Fruit fly (Drosophila melanogaster) whole organism, embryonic: ENCODE data around the gene Bet1.

ENCODE experiments used
- Ada2b ChIP-seq: fragments of 200-800 bp; sonication (Bioruptor generic); IDR thresholded peaks from 2 replicates; pipeline ENCODE4 v1.3.6; 2022; ENCODE audit warnings: missing biosample characterization, missing genetic modification characterization
- CG11456 ChIP-seq: fragments of 200-800 bp; sonication (Bioruptor generic); IDR thresholded peaks from 3 replicates; pipeline ENCODE4 v1.3.6; 2022; ENCODE audit warnings: missing biosample characterization, missing genetic modification characterization
- CG12104 ChIP-seq: fragments of 200-800 bp; sonication (Bioruptor generic); optimal IDR thresholded peaks from 3 replicates; lab custom pipeline; 2016; ENCODE audit warnings: missing biosample characterization, missing genetic modification characterization
- CG12299 ChIP-seq: fragments of 200-800 bp; sonication (Bioruptor generic); optimal IDR thresholded peaks from 2 replicates; lab custom pipeline; 2018; ENCODE audit warnings: missing biosample characterization, mild to moderate bottlenecking, missing genetic modification characterization
- CG13424 ChIP-seq: fragments of 200-800 bp; sonication (Bioruptor generic); optimal IDR thresholded peaks from 2 replicates; lab custom pipeline; 2019; ENCODE audit warnings: missing biosample characterization, mild to moderate bottlenecking, missing genetic modification characterization, moderate library complexity
- CG13894 ChIP-seq: fragments of 200-800 bp; sonication (Bioruptor generic); optimal IDR thresholded peaks from 3 replicates; lab custom pipeline; 2018; ENCODE audit warnings: missing biosample characterization, mild to moderate bottlenecking, missing genetic modification characterization, moderate library complexity
- CG14965 ChIP-seq: fragments of 200-800 bp; sonication (Bioruptor generic); optimal IDR thresholded peaks from 2 replicates; lab custom pipeline; 2016; ENCODE audit warnings: missing biosample characterization, missing genetic modification characterization, borderline replicate concordance
- CG15601 ChIP-seq: fragments of 200-800 bp; sonication (Bioruptor generic); optimal IDR thresholded peaks from 3 replicates; lab custom pipeline; 2019; ENCODE audit warnings: missing biosample characterization, mild to moderate bottlenecking, missing genetic modification characterization, moderate library complexity
- CG1647 ChIP-seq: fragments of 200-800 bp; sonication (Bioruptor generic); optimal IDR thresholded peaks from 3 replicates; lab custom pipeline; 2016; ENCODE audit warnings: missing biosample characterization, missing genetic modification characterization
- CG16815 ChIP-seq: fragments of 200-800 bp; sonication (Bioruptor generic); optimal IDR thresholded peaks from 3 replicates; lab custom pipeline; 2017; ENCODE audit warnings: missing biosample characterization, mild to moderate bottlenecking, missing genetic modification characterization
- CG2202 ChIP-seq: fragments of 200-800 bp; sonication (Bioruptor generic); optimal IDR thresholded peaks from 2 replicates; lab custom pipeline; 2018; ENCODE audit warnings: missing biosample characterization, mild to moderate bottlenecking, missing genetic modification characterization
- CG3847 ChIP-seq: fragments of 200-800 bp; sonication (Bioruptor generic); IDR thresholded peaks from 2 replicates; pipeline ENCODE4 v1.3.6; 2022; ENCODE audit warnings: missing biosample characterization, missing genetic modification characterization
- CG42726 ChIP-seq: fragments of 200-800 bp; sonication (Bioruptor generic); IDR thresholded peaks from 2 replicates; pipeline ENCODE4 v1.3.6; 2022; ENCODE audit warnings: missing biosample characterization, missing genetic modification characterization; ENCODE audit not compliant: partially characterized antibody
- CG4328 ChIP-seq: fragments of 200-800 bp; sonication (Bioruptor generic); optimal IDR thresholded peaks from 3 replicates; lab custom pipeline; 2017; ENCODE audit warnings: missing biosample characterization, missing genetic modification reagents, missing genetic modification characterization
- CG4404 ChIP-seq: fragments of 200-800 bp; sonication (Bioruptor generic); IDR thresholded peaks from 2 replicates; pipeline ENCODE4 v1.3.6; 2022; ENCODE audit warnings: missing biosample characterization, missing genetic modification characterization
- CG4707 ChIP-seq: fragments of 200-800 bp; sonication (Bioruptor generic); optimal IDR thresholded peaks from 2 replicates; lab custom pipeline; 2018; ENCODE audit warnings: missing biosample characterization, mild to moderate bottlenecking, missing genetic modification characterization, moderate library complexity
- CG5245 ChIP-seq: fragments of 200-800 bp; sonication (Bioruptor generic); optimal IDR thresholded peaks from 3 replicates; lab custom pipeline; 2016; ENCODE audit warnings: missing biosample characterization, missing genetic modification characterization
- CG7556 ChIP-seq: fragments of 200-800 bp; sonication (Bioruptor generic); optimal IDR thresholded peaks from 2 replicates; lab custom pipeline; 2017; ENCODE audit warnings: missing biosample characterization, mild to moderate bottlenecking, missing genetic modification characterization
- CG7786 ChIP-seq: fragments of 200-800 bp; sonication (Bioruptor generic); optimal IDR thresholded peaks from 2 replicates; lab custom pipeline; 2016; ENCODE audit warnings: missing biosample characterization, missing genetic modification characterization
- CG8359 ChIP-seq: fragments of 200-800 bp; sonication (Bioruptor generic); optimal IDR thresholded peaks from 2 replicates; lab custom pipeline; 2017; ENCODE audit warnings: missing biosample characterization, mild to moderate bottlenecking, missing genetic modification characterization, borderline replicate concordance
- CG9609 ChIP-seq: fragments of 200-800 bp; sonication (Bioruptor generic); optimal IDR thresholded peaks from 3 replicates; lab custom pipeline; 2016; ENCODE audit warnings: missing biosample characterization, missing genetic modification characterization
- CTCF ChIP-seq: fragments of 200-800 bp; sonication (Bioruptor generic); optimal IDR thresholded peaks from 2 replicates; lab custom pipeline; 2017; ENCODE audit warnings: missing biosample characterization, mild to moderate bottlenecking, missing genetic modification characterization, moderate library complexity
- Drgx ChIP-seq: fragments of 200-800 bp; sonication (Bioruptor generic); IDR thresholded peaks from 2 replicates; pipeline ENCODE4 v1.3.6; 2022; ENCODE audit warnings: missing biosample characterization, missing genetic modification characterization
- Elba2 ChIP-seq: fragments of 200-800 bp; sonication (Bioruptor generic); optimal IDR thresholded peaks from 3 replicates; lab custom pipeline; 2016; ENCODE audit warnings: missing biosample characterization, missing genetic modification characterization
- Fer3 ChIP-seq: fragments of 200-800 bp; sonication (Bioruptor generic); optimal IDR thresholded peaks from 2 replicates; lab custom pipeline; 2018; ENCODE audit warnings: missing biosample characterization, mild to moderate bottlenecking, missing genetic modification characterization, moderate library complexity
- GATAe ChIP-seq: fragments of 200-800 bp; sonication (Bioruptor generic); conservative IDR thresholded peaks from 2 replicates; pipeline ENCODE4 v1.3.6; 2022; ENCODE audit warnings: missing biosample characterization, missing genetic modification characterization
- H15 ChIP-seq: fragments of 200-800 bp; sonication (Bioruptor generic); IDR thresholded peaks from 3 replicates; pipeline ENCODE4 v1.3.6; 2022; ENCODE audit warnings: missing biosample characterization, missing genetic modification characterization
- Kr ChIP-seq: fragments of 200-800 bp; sonication (Bioruptor generic); optimal IDR thresholded peaks from 2 replicates; lab custom pipeline; 2017; ENCODE audit warnings: missing biosample characterization, mild to moderate bottlenecking, missing genetic modification characterization
- Lim3 ChIP-seq: fragments of 200-800 bp; sonication (Bioruptor generic); IDR thresholded peaks from 2 replicates; pipeline ENCODE4 v1.3.6; 2022; ENCODE audit warnings: missing biosample characterization, missing genetic modification characterization
- Vsx1 ChIP-seq: fragments of 200-800 bp; sonication (Bioruptor generic); optimal IDR thresholded peaks from 2 replicates; lab custom pipeline; 2017; ENCODE audit warnings: missing biosample characterization, mild to moderate bottlenecking, missing genetic modification characterization, missing genetic modification reagents
- al ChIP-seq: fragments of 200-800 bp; sonication (Bioruptor generic); IDR thresholded peaks from 2 replicates; pipeline ENCODE4 v1.3.6; 2022; ENCODE audit warnings: missing biosample characterization, missing genetic modification characterization
- cato ChIP-seq: fragments of 200-800 bp; sonication (Bioruptor generic); optimal IDR thresholded peaks from 2 replicates; lab custom pipeline; 2016; ENCODE audit warnings: missing biosample characterization, missing genetic modification characterization, borderline replicate concordance
- chinmo ChIP-seq: fragments of 200-800 bp; sonication (Bioruptor generic); IDR thresholded peaks from 4 replicates; pipeline ENCODE4 v1.3.6; 2022; ENCODE audit warnings: missing biosample characterization, missing genetic modification characterization; ENCODE audit not compliant: partially characterized antibody
- crp ChIP-seq, 2 experiments: fragments of 200-800 bp; sonication (Bioruptor generic); optimal IDR thresholded peaks; 2 replicates in 1 of 2; 3 replicates in 1 of 2; lab custom pipeline; 2017; ENCODE audit warnings: missing biosample characterization in 2 of 2, missing genetic modification characterization in 2 of 2, mild to moderate bottlenecking in 1 of 2, moderate library complexity in 1 of 2
- disco-r ChIP-seq: fragments of 200-800 bp; sonication (Bioruptor generic); optimal IDR thresholded peaks from 2 replicates; lab custom pipeline; 2016; ENCODE audit warnings: missing biosample characterization, missing genetic modification characterization
- gro ChIP-seq: fragments of 200-800 bp; sonication (Bioruptor generic); optimal IDR thresholded peaks from 2 replicates; lab custom pipeline; 2016; ENCODE audit warnings: missing biosample characterization, missing genetic modification characterization
- gsb-n ChIP-seq: fragments of 200-800 bp; sonication (Bioruptor generic); optimal IDR thresholded peaks from 3 replicates; lab custom pipeline; 2018; ENCODE audit warnings: missing biosample characterization, mild to moderate bottlenecking, missing genetic modification characterization
- insv ChIP-seq, 2 experiments: fragments of 200-800 bp; sonication (Bioruptor generic); optimal IDR thresholded peaks; 3 replicates each; lab custom pipeline; 2016 to 2018; ENCODE audit warnings: missing biosample characterization in 2 of 2, missing genetic modification characterization in 2 of 2
- nom ChIP-seq: fragments of 200-800 bp; sonication (Bioruptor generic); optimal IDR thresholded peaks from 2 replicates; lab custom pipeline; 2017; ENCODE audit warnings: missing biosample characterization, missing genetic modification characterization, mild to moderate bottlenecking, moderate library complexity, missing genetic modification reagents
- odd ChIP-seq: fragments of 200-800 bp; sonication (Bioruptor generic); optimal IDR thresholded peaks from 2 replicates; lab custom pipeline; 2017; ENCODE audit warnings: missing biosample characterization, mild to moderate bottlenecking, missing genetic modification characterization
- pan ChIP-seq, 4 experiments: fragments of >200 bp in 3 of 4; fragments of 200-800 bp in 1 of 4; sonication (Bioruptor generic) in 1 of 4; optimal IDR thresholded peaks in 3 of 4; IDR thresholded peaks in 1 of 4; 2 replicates each; pipeline versions ENCODE4 v1.3.6 to Lab custom; 2017 to 2022; ENCODE audit warnings: missing biosample characterization in 2 of 4, missing genetic modification characterization in 2 of 4, mixed read lengths in 1 of 4
- pb ChIP-seq: fragments of 200-800 bp; sonication (Bioruptor generic); optimal IDR thresholded peaks from 3 replicates; lab custom pipeline; 2016; ENCODE audit warnings: missing biosample characterization, missing genetic modification characterization
- phol ChIP-seq: fragments of 200-800 bp; sonication (Bioruptor generic); optimal IDR thresholded peaks from 3 replicates; lab custom pipeline; 2018; ENCODE audit warnings: missing biosample characterization, mild to moderate bottlenecking, missing genetic modification characterization, moderate library complexity
- pnt ChIP-seq: fragments of 200-800 bp; sonication (Bioruptor generic); optimal IDR thresholded peaks from 3 replicates; lab custom pipeline; 2016; ENCODE audit warnings: missing biosample characterization, missing genetic modification characterization
- sens-2 ChIP-seq: fragments of 200-800 bp; sonication (Bioruptor generic); IDR thresholded peaks from 2 replicates; pipeline ENCODE4 v1.3.6; 2022; ENCODE audit warnings: missing biosample characterization, missing genetic modification characterization
- shn ChIP-seq: fragments of 200-800 bp; sonication (Bioruptor generic); optimal IDR thresholded peaks from 3 replicates; lab custom pipeline; 2016; ENCODE audit warnings: missing biosample characterization, missing genetic modification characterization
- tup ChIP-seq: fragments of 200-800 bp; sonication (Bioruptor generic); optimal IDR thresholded peaks from 2 replicates; lab custom pipeline; 2016; ENCODE audit warnings: missing biosample characterization, mild to moderate bottlenecking, missing genetic modification characterization, moderate library complexity
- wdn ChIP-seq: fragments of 200-800 bp; sonication (Bioruptor generic); IDR thresholded peaks from 2 replicates; pipeline ENCODE4 v1.3.6; 2022; ENCODE audit warnings: missing biosample characterization, missing genetic modification characterization
- yki ChIP-seq: fragments of >200 bp; optimal IDR thresholded peaks from 3 replicates; lab custom pipeline; 2018

Gene Bet1

dm6 chr3L:19254715-19255428, 6.3 kb upstream of the Bet1 start, which contains the start of the genes mRpL21 and rept (continued):
- TF ChIP-seq sens-2 (GFP tag; lab: Robert Waterston, UW) (peak; percentile 21; the same call in 1 of the 2 replicates), CG15601 (peak; percentile 27), Kr (GFP tag; lab: Kevin White, UChicago) (no peak), CG13894 (tag; lab: Kevin White, UChicago) (peak; percentile 5), CG42726 (GFP tag; lab: Robert Waterston, UW) (no peak), H15 (GFP tag; lab: Robert Waterston, UW) (no peak), CG7556 (peak; percentile 38), CG14965 (GFP tag; lab: Kevin White, UChicago) (no peak), CG7786 (GFP tag; lab: Kevin White, UChicago) (peak; percentile 50), Vsx1 (GFP tag; lab: Kevin White, UChicago) (no peak), Drgx (no peak), shn (peak; percentile 57), CG12299 (tag; lab: Kevin White, UChicago) (peak; percentile 33), CG13424 (tag; lab: Kevin White, UChicago) (peak; percentile 43), pan (optimal IDR thresholded peaks at IDR 0.05; lab: Kevin White, UChicago) (no peak), pan (GFP tag; optimal IDR thresholded peaks at IDR 0.05 in 1 of 2, IDR thresholded peaks at IDR 0.05 in 1 of 2) (peak in 1 of 2 experiments; percentile 42), CG12104 (GFP tag; lab: Kevin White, UChicago) (no peak), chinmo (GFP tag; lab: Robert Waterston, UW) (no peak), Fer3 (peak; percentile 24), al (peak; percentile 26; the same call in 1 of the 2 replicates), CG9609 (GFP tag; lab: Kevin White, UChicago) (no peak), Ada2b (GFP tag; lab: Robert Waterston, UW) (no peak), GATAe (GFP tag; lab: Robert Waterston, UW) (no peak), crp (GFP tag; optimal IDR thresholded peaks at IDR 0.05; lab: Kevin White, UChicago) (peak; percentile 81 to 94), CG5245 (GFP tag; lab: Kevin White, UChicago) (peak; percentile 37), CG4707 (GFP tag; lab: Kevin White, UChicago) (no peak), CG3847 (GFP tag; lab: Robert Waterston, UW) (peak; percentile 73), wdn (GFP tag; lab: Robert Waterston, UW) (peak; percentile 16; the same call in 1 of the 2 replicates), CG11456 (GFP tag; lab: Robert Waterston, UW) (peak; percentile 54; the same call in 1 of the 3 replicates), CG2202 (tag; lab: Kevin White, UChicago) (no peak), CG16815 (GFP tag; lab: Kevin White, UChicago) (peak; percentile 6), insv (GFP tag; optimal IDR thresholded peaks at IDR 0.05; lab: Kevin White, UChicago) (peak in 1 of 2 experiments; percentile 50), nom (GFP tag; lab: Kevin White, UChicago) (no peak), CG4404 (GFP tag; lab: Robert Waterston, UW) (no peak), tup (peak; percentile 30), CG8359 (GFP tag; lab: Kevin White, UChicago) (no peak), phol (peak; percentile 57), CG1647 (GFP tag; lab: Kevin White, UChicago) (peak; percentile 13), disco-r (GFP tag; lab: Kevin White, UChicago) (no peak), gsb-n (tag; lab: Kevin White, UChicago) (no peak), pnt (GFP tag; lab: Kevin White, UChicago) (no peak), CTCF (no peak), CG4328 (GFP tag; lab: Kevin White, UChicago) (peak; percentile 9), gro (GFP tag; lab: Kevin White, UChicago) (peak; percentile 58), pb (GFP tag; lab: Kevin White, UChicago) (peak; percentile 24), cato (GFP tag; lab: Kevin White, UChicago) (no peak), Lim3 (GFP tag; lab: Robert Waterston, UW) (no peak), yki (lab: Kevin White, UChicago) (no peak), Elba2 (GFP tag; lab: Kevin White, UChicago) (no peak), odd (GFP tag; lab: Kevin White, UChicago) (peak; percentile 50)
